Worm (Caenorhabditis elegans): ENCODE data around the gene gly-1.

The gly-1 gene

ce11 chrII:10861723-10862486 is 40.1 kb downstream of the gly-1 start:
- TF ChIP-seq dao-5 (tag; optimal IDR thresholded peaks at IDR 0.05) = no peak
- TF ChIP-seq W03F9.2 (tag; optimal IDR thresholded peaks at IDR 0.05) = no peak

ce11 chrII:10861305-10861704 is 40.7 kb downstream of the gly-1 start:
- TF ChIP-seq him-1 (tag; optimal IDR thresholded peaks at IDR 0.05) = no peak
- no peak for TF ChIP-seq W03F9.2 (tag; optimal IDR thresholded peaks at IDR 0.05)
- no peak for TF ChIP-seq dao-5 (tag; optimal IDR thresholded peaks at IDR 0.05)

- no peak for TF ChIP-seq dao-5 (tag; optimal IDR thresholded peaks at IDR 0.05)
- no peak for TF ChIP-seq him-1 (tag; optimal IDR thresholded peaks at IDR 0.05)
- TF ChIP-seq W03F9.2 (tag; optimal IDR thresholded peaks at IDR 0.05) = no peak
Measured at ce11 chrII:10860840-10861239, 41.2 kb downstream of the gly-1 start, which contains the start of gene M106.3. Gene M106.3, minus strand, starts transcription at chrII:10860909.

- no peak for TF ChIP-seq him-1 (tag; optimal IDR thresholded peaks at IDR 0.05)
Measured at ce11 chrII:10859359-10859758, 42.6 kb downstream of the gly-1 start.

- TF ChIP-seq W03F9.2 (tag; optimal IDR thresholded peaks at IDR 0.05) = no peak
- no peak for TF ChIP-seq him-1 (tag; optimal IDR thresholded peaks at IDR 0.05)
- no peak for TF ChIP-seq dao-5 (tag; optimal IDR thresholded peaks at IDR 0.05)
Measured at ce11 chrII:10857077-10857476, 44.9 kb downstream of the gly-1 start, which contains the start of gene M106.7. Gene M106.7, minus strand, starts transcription at chrII:10857177.

ce11 chrII:10852880-10853279 is 49.1 kb downstream of the gly-1 start:
- TF ChIP-seq dao-5 (tag; optimal IDR thresholded peaks at IDR 0.05) (no peak), him-1 (tag; optimal IDR thresholded peaks at IDR 0.05) (no peak), W03F9.2 (tag; optimal IDR thresholded peaks at IDR 0.05) (no peak)

ce11 chrII:10851110-10851509 is 50.9 kb downstream of the gly-1 start:
- TF ChIP-seq W03F9.2 (tag; optimal IDR thresholded peaks at IDR 0.05) = no peak
- no peak for TF ChIP-seq dao-5 (tag; optimal IDR thresholded peaks at IDR 0.05)
